Worm (Caenorhabditis elegans): ENCODE data around the gene endu-2.

The endu-2 gene

ce11 chrX:8214424-8215115 is 27.5 kb upstream of the endu-2 start, which contains the start of gene C47D2.1:
C47D2.1 (plus strand) TSS chrX:8215065.
- TF ChIP-seq lin-15B (tag; optimal IDR thresholded peaks at IDR 0.05) (no peak), efl-1 (optimal IDR thresholded peaks at IDR 0.05) (no peak), efl-1 (GFP tag; optimal IDR thresholded peaks at IDR 0.05 in 1 of 2) (no peak), hlh-17 (GFP tag; optimal IDR thresholded peaks at IDR 0.05; ENCODE audit: borderline replicate concordance) (no peak), sox-4 (tag; optimal IDR thresholded peaks at IDR 0.05) (no peak), fos-1 (tag; optimal IDR thresholded peaks at IDR 0.05) (no peak), rnt-1 (tag; optimal IDR thresholded peaks at IDR 0.05) (no peak)

ce11 chrX:8216957-8217356 is 25.1 kb upstream of the endu-2 start:
- TF ChIP-seq lin-35 (GFP tag; optimal IDR thresholded peaks at IDR 0.05) (no peak), C34B4.2 (tag; optimal IDR thresholded peaks at IDR 0.05) (no peak), nhr-71 (tag; optimal IDR thresholded peaks at IDR 0.05) (no peak), fkh-10 (GFP tag; optimal IDR thresholded peaks at IDR 0.05) (no peak), F16B12.6 (tag; optimal IDR thresholded peaks at IDR 0.05) (no peak), tlp-1 (tag; optimal IDR thresholded peaks at IDR 0.05) (no peak), lin-13 (GFP tag; optimal IDR thresholded peaks at IDR 0.05) (no peak), nhr-47 (tag; optimal IDR thresholded peaks at IDR 0.05) (no peak), unc-86 (tag; optimal IDR thresholded peaks at IDR 0.05) (no peak), nhr-12 (tag; optimal IDR thresholded peaks at IDR 0.05) (no peak), grh-1 (GFP tag; IDR thresholded peaks at IDR 0.05) (no peak), nhr-28 (tag; optimal IDR thresholded peaks at IDR 0.05) (no peak), nhr-237 (tag; optimal IDR thresholded peaks at IDR 0.05) (no peak), ceh-63 (GFP tag; optimal IDR thresholded peaks at IDR 0.05) (no peak), hpl-2 (GFP tag; optimal IDR thresholded peaks at IDR 0.05) (no peak), dpl-1 (GFP tag; optimal IDR thresholded peaks at IDR 0.05) (no peak), mep-1 (tag; optimal IDR thresholded peaks at IDR 0.05) (no peak)

- TF ChIP-seq nhr-11 (tag; optimal IDR thresholded peaks at IDR 0.05) (no peak), ceh-8 (GFP tag; optimal IDR thresholded peaks at IDR 0.05) (no peak), sup-37 (GFP tag; optimal IDR thresholded peaks at IDR 0.05) (no peak), blmp-1 (tag; optimal IDR thresholded peaks at IDR 0.05) (no peak), ceh-82 (tag; optimal IDR thresholded peaks at IDR 0.05) (no peak), nhr-19 (GFP tag; conservative IDR thresholded peaks at IDR 0.05) (no peak), nhr-84 (tag; optimal IDR thresholded peaks at IDR 0.05) (no peak), mef-2 (tag; optimal IDR thresholded peaks at IDR 0.05) (no peak)
Measured at ce11 chrX:8218653-8219052, 23.4 kb upstream of the endu-2 start, which contains the start of gene K02A6.4. K02A6.4 (minus strand) TSS chrX:8218753.

- no peak for TF ChIP-seq pqm-1 (tag; optimal IDR thresholded peaks at IDR 0.05)
Measured at ce11 chrX:8219428-8219827, 22.7 kb upstream of the endu-2 start, which contains the start of gene K02A6.1. K02A6.1 (plus strand) TSS chrX:8219728.

- TF ChIP-seq lin-15B (tag; optimal IDR thresholded peaks at IDR 0.05) = no peak
- no peak for TF ChIP-seq aha-1 (tag; optimal IDR thresholded peaks at IDR 0.05)
- no peak for TF ChIP-seq dpl-1 (GFP tag; optimal IDR thresholded peaks at IDR 0.05)
- no peak for TF ChIP-seq efl-3 (GFP tag; optimal IDR thresholded peaks at IDR 0.05)
Measured at ce11 chrX:8224916-8225315, 17.2 kb upstream of the endu-2 start, which contains the start of gene K02A6.2. K02A6.2 (minus strand) TSS chrX:8225016.
